Worm (Caenorhabditis elegans): ENCODE data around the gene Y43C5B.2.

The Y43C5B.2 gene

DNA sequence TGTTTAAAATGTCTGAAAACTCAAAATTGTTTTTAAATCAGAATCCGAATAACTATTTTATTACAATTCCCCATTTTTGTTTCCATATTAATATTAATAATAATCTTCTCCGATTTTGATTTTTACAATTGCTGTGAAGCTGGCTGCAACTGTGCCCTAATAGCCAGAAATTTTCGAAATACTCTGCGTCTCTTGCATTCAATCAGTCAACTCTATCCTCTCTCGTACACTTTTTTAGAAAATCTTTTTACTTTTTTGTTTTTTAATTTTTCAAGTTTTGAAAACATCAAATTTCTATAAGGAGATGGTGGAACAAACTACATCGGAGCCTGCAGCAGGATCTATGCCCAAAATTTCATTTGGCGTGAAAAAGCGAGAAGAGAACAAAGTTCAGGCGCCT is 5.7 kb upstream of the Y43C5B.2 start, which contains the start of gene gkow-1:
gkow-1 (plus strand) TSS at position 301 of the 400 bp plus-strand sequence.
- TF ChIP-seq ceh-9 (tag; optimal IDR thresholded peaks at IDR 0.05) (no peak), R02D3.7 (tag; optimal IDR thresholded peaks at IDR 0.05) (no peak), elt-2 (tag; optimal IDR thresholded peaks at IDR 0.05) (no peak), nhr-77 (tag; optimal IDR thresholded peaks at IDR 0.05) (no peak), lin-15B (tag; optimal IDR thresholded peaks at IDR 0.05) (no peak)

- TF ChIP-seq mdl-1 (tag; optimal IDR thresholded peaks at IDR 0.05): no peak
- TF ChIP-seq ceh-82 (tag; optimal IDR thresholded peaks at IDR 0.05): no peak
- no peak for TF ChIP-seq elt-1 (tag; optimal IDR thresholded peaks at IDR 0.05)
- no peak for TF ChIP-seq nhr-28 (tag; optimal IDR thresholded peaks at IDR 0.05)
- TF ChIP-seq pha-4 (tag; optimal IDR thresholded peaks at IDR 0.05): no peak
These were observed 4.9 kb upstream of the Y43C5B.2 start, which contains the start of gene R11A8.1 for ce11 chrIV:10357072-10357471. Gene R11A8.1 (minus strand): TSS chrIV:10357172.

DNA sequence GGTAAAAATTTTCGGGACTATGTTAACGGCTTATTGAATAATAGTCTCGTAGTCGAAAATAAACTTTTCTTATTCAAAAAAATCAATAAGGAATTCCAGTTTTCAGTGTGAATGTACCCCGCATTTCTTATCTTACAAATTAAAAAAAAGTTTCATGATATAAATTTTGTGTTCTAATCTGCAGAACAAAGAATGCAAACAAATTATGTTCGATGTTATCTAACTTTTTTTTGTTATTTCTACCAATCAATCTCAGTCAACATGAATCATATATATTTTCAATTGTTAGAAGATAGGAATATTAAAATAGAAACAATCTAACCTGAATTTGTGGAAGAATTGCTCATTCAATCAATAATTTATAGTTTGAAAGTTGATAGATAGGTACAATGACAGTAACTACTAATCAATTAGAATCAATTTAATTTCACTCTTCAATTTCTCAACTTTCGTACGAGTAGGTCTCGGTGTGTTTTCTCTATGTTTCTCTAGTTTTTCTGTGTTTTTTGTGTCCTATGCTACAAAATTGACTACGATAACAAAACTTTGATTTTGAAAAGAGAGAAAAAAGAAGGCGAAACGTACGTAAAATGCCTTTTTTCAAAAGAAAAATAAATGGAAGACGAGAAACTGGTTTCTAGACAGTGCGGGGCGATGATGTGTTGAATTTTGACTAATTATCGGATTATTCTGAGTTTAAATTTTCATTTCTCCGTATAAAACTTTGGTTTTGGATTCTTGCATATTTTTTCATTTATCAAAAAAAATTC is 2.1 kb downstream of the Y43C5B.2 start, which contains the start of the genes unc-43 and Y43C5B.3:
unc-43 (minus strand) TSS at position 347 of the 770 bp plus-strand sequence.
Y43C5B.3 (plus strand) TSS at position 720 of the 770 bp plus-strand sequence.
- TF ChIP-seq elt-2 (tag; optimal IDR thresholded peaks at IDR 0.05): peak; percentile 84
- no peak for TF ChIP-seq daf-12 (tag; optimal IDR thresholded peaks at IDR 0.05)
- no peak for TF ChIP-seq lin-15B (tag; optimal IDR thresholded peaks at IDR 0.05)
- TF ChIP-seq pqm-1 (tag; optimal IDR thresholded peaks at IDR 0.05): peak; percentile 86
- peak; percentile 66 for TF ChIP-seq pha-4 (tag; optimal IDR thresholded peaks at IDR 0.05)
- no peak for TF ChIP-seq egl-5 (tag; optimal IDR thresholded peaks at IDR 0.05)

- no peak for TF ChIP-seq fos-1 (tag; optimal IDR thresholded peaks at IDR 0.05)
- TF ChIP-seq elt-3 (tag; optimal IDR thresholded peaks at IDR 0.05): no peak
- TF ChIP-seq daf-12 (tag; optimal IDR thresholded peaks at IDR 0.05): no peak
- no peak for TF ChIP-seq nhr-77 (tag; optimal IDR thresholded peaks at IDR 0.05)
- TF ChIP-seq fkh-2 (tag; optimal IDR thresholded peaks at IDR 0.05): no peak
- no peak for TF ChIP-seq eor-1 (tag; optimal IDR thresholded peaks at IDR 0.05)
- TF ChIP-seq nhr-11 (tag; optimal IDR thresholded peaks at IDR 0.05): no peak
- TF ChIP-seq hmg-11 (tag; optimal IDR thresholded peaks at IDR 0.05): no peak
- no peak for TF ChIP-seq nfya-1 (tag; optimal IDR thresholded peaks at IDR 0.05; ENCODE audit: insufficient read depth)
These were observed 4.6 kb downstream of the Y43C5B.2 start for ce11 chrIV:10347528-10347927.

DNA sequence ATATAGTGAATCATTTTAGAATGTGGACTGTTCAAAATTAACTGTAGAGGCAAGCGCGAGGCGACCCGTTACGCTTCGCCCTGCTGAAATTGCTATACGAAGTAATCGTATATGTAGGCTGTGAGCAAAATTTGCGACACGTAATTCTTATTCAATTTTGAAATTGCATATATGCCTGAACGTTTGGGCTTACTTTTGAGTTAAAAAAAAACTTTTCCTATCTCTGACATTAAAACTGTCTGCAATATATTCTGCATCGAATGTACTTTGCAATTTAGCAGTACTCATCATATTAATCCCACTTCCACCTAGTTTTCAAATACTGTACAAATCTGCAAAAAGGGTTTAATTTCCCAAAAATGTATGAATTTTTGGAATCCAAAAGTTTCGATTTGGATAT is 5.2 kb downstream of the Y43C5B.2 start:
- TF ChIP-seq nhr-12 (tag; optimal IDR thresholded peaks at IDR 0.05): no peak
- TF ChIP-seq nhr-67 (tag; optimal IDR thresholded peaks at IDR 0.05): no peak
- TF ChIP-seq egl-5 (tag; optimal IDR thresholded peaks at IDR 0.05): no peak
- TF ChIP-seq hmg-11 (tag; optimal IDR thresholded peaks at IDR 0.05): no peak
- no peak for TF ChIP-seq lin-39 (tag; optimal IDR thresholded peaks at IDR 0.05)
- TF ChIP-seq nhr-43 (tag; optimal IDR thresholded peaks at IDR 0.05; ENCODE audit: poor library complexity, severe bottlenecking): no peak
- no peak for TF ChIP-seq skn-1 (tag; optimal IDR thresholded peaks at IDR 0.05)
- no peak for TF ChIP-seq pha-4 (tag; optimal IDR thresholded peaks at IDR 0.05)
- no peak for TF ChIP-seq fkh-2 (tag; optimal IDR thresholded peaks at IDR 0.05)
- no peak for TF ChIP-seq nhr-28 (tag; optimal IDR thresholded peaks at IDR 0.05)
- TF ChIP-seq ceh-28 (tag; optimal IDR thresholded peaks at IDR 0.05): no peak
- no peak for TF ChIP-seq fkh-10 (GFP tag; optimal IDR thresholded peaks at IDR 0.05)
- TF ChIP-seq nhr-25 (tag; optimal IDR thresholded peaks at IDR 0.05): no peak
- TF ChIP-seq jun-1 (tag; optimal IDR thresholded peaks at IDR 0.05): no peak
- TF ChIP-seq tbx-2 (tag; optimal IDR thresholded peaks at IDR 0.05): no peak
- TF ChIP-seq R02D3.7 (tag; optimal IDR thresholded peaks at IDR 0.05): no peak
- TF ChIP-seq unc-62 (GFP tag; optimal IDR thresholded peaks at IDR 0.05): no peak
- TF ChIP-seq ztf-4 (tag; optimal IDR thresholded peaks at IDR 0.05): no peak

All from whole organism, L3 larva.